Worm (Caenorhabditis elegans): ENCODE measurements around the gene lpin-1.

lpin-1 gene

DNA sequence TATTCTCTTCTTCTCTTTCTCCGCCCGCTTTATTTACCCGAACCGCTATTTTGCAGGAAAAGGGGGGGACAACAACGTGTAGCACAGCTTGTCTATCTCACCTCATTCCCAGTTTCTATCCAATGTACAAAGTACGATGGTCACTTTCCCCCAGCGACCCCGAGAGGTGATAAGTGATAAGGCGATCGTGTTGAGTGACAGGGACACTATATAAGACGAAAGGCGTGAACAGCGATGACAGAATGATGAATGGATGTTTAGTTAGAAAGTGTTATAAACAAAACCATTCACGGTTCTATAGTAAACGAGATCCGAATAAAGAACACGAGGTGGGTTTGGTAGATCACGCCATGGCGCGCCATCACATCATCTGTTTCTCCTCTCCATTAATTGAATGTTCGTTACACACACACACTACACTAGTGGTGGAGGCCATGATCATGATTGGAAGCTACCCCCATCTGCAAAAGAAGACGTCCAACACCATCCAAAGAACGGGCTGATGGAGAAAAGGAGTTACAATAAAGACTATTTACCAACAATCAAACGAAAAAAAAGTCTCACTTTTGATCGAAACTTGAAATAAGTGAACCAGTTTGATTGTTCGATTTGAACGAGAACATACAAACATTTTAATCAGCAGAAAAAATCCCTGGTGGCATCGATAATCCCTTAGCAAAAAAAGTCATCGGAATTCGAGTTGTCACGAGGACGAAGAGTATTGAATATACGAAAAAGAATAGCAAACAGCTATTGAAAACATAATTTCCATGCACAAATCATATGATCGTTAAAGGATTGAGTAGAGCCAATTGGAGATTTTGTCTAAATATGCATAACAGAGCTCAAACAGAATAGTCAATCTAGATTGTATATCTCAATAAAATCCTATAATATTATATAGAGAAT is 2.7 kb upstream of the lpin-1 start:
- TF ChIP-seq lin-39 (tag; optimal IDR thresholded peaks at IDR 0.05) (peak; percentile 47), nhr-237 (tag; optimal IDR thresholded peaks at IDR 0.05) (no peak), egl-27 (tag; optimal IDR thresholded peaks at IDR 0.05) (peak; percentile 25), lin-15B (tag; optimal IDR thresholded peaks at IDR 0.05) (no peak), nhr-11 (tag; optimal IDR thresholded peaks at IDR 0.05) (no peak), aly-2 (tag; optimal IDR thresholded peaks at IDR 0.05) (no peak), elt-1 (tag; optimal IDR thresholded peaks at IDR 0.05) (no peak), nhr-77 (tag; optimal IDR thresholded peaks at IDR 0.05) (no peak), ceh-16 (tag; optimal IDR thresholded peaks at IDR 0.05) (no peak), unc-39 (tag; optimal IDR thresholded peaks at IDR 0.05) (no peak), nhr-23 (tag; optimal IDR thresholded peaks at IDR 0.05) (peak; percentile 94), daf-12 (tag; optimal IDR thresholded peaks at IDR 0.05) (no peak), fos-1 (tag; optimal IDR thresholded peaks at IDR 0.05) (no peak), pha-4 (tag; optimal IDR thresholded peaks at IDR 0.05) (peak; percentile 52), hmg-11 (tag; optimal IDR thresholded peaks at IDR 0.05) (no peak), ceh-82 (tag; optimal IDR thresholded peaks at IDR 0.05) (no peak), ZK546.5 (tag; optimal IDR thresholded peaks at IDR 0.05) (no peak), mml-1 (tag; optimal IDR thresholded peaks at IDR 0.05) (no peak), jun-1 (tag; optimal IDR thresholded peaks at IDR 0.05) (peak; percentile 52), unc-62 (GFP tag; optimal IDR thresholded peaks at IDR 0.05) (peak; percentile 95), ztf-11 (tag; optimal IDR thresholded peaks at IDR 0.05) (no peak), nhr-67 (tag; optimal IDR thresholded peaks at IDR 0.05) (no peak), fkh-10 (GFP tag; optimal IDR thresholded peaks at IDR 0.05) (no peak), sea-2 (GFP tag; optimal IDR thresholded peaks at IDR 0.05) (no peak), ztf-4 (tag; optimal IDR thresholded peaks at IDR 0.05) (no peak), ceh-28 (tag; optimal IDR thresholded peaks at IDR 0.05) (peak; percentile 45), pqm-1 (tag; optimal IDR thresholded peaks at IDR 0.05) (peak; percentile 77), elt-2 (tag; optimal IDR thresholded peaks at IDR 0.05) (peak; percentile 95), eor-1 (tag; optimal IDR thresholded peaks at IDR 0.05) (no peak), ama-1 (optimal IDR thresholded peaks at IDR 0.05) (peak; percentile 95), tbx-2 (tag; optimal IDR thresholded peaks at IDR 0.05) (peak; percentile 24), fkh-2 (tag; optimal IDR thresholded peaks at IDR 0.05) (no peak), elt-3 (tag; optimal IDR thresholded peaks at IDR 0.05) (peak in 1 of 3 experiments; percentile 79), zag-1 (tag; optimal IDR thresholded peaks at IDR 0.05) (no peak), nhr-25 (tag; optimal IDR thresholded peaks at IDR 0.05) (peak; percentile 98), nhr-12 (tag; optimal IDR thresholded peaks at IDR 0.05) (no peak), snpc-4 (tag; optimal IDR thresholded peaks at IDR 0.05) (no peak), nfya-1 (tag; optimal IDR thresholded peaks at IDR 0.05; ENCODE audit: insufficient read depth) (peak; percentile 39), egl-5 (tag; optimal IDR thresholded peaks at IDR 0.05) (no peak), nhr-28 (tag; optimal IDR thresholded peaks at IDR 0.05) (peak; percentile 45), skn-1 (tag; optimal IDR thresholded peaks at IDR 0.05) (no peak), lsy-12 (tag; optimal IDR thresholded peaks at IDR 0.05) (peak; percentile 69), mdl-1 (tag; optimal IDR thresholded peaks at IDR 0.05) (no peak), R02D3.7 (tag; optimal IDR thresholded peaks at IDR 0.05) (peak; percentile 23), ceh-9 (tag; optimal IDR thresholded peaks at IDR 0.05) (no peak), nhr-43 (tag; optimal IDR thresholded peaks at IDR 0.05; ENCODE audit: poor library complexity, severe bottlenecking) (peak; percentile 91)

All from whole organism, L3 larva.